Worm (Caenorhabditis elegans) whole organism, young adult: ENCODE measurements around the gene ZC262.4.
A peak's percentile ranks its signal among the peaks of the same experiment; 100 is the strongest.

Source experiments
- B0019.2 ChIP-seq: fragments of 200-800 bp; sonication (Bioruptor generic); conservative IDR thresholded peaks from 2 replicates; pipeline ENCODE4 v1.3.6; 2022; ENCODE audit warnings: missing genetic modification reagents, missing genetic modification characterization, missing compliant biosample characterization
- B0261.1 ChIP-seq: sonication (generic microtip); optimal IDR thresholded peaks from 2 replicates; lab custom pipeline; 2016; ENCODE audit warnings: mild to moderate bottlenecking, missing genetic modification characterization, moderate library complexity, missing compliant biosample characterization
- B0336.3 ChIP-seq: fragments of 200-800 bp; sonication (Bioruptor generic); IDR thresholded peaks from 2 replicates; pipeline ENCODE4 v1.3.6; 2022; ENCODE audit warnings: missing genetic modification characterization, missing compliant biosample characterization
- D2030.7 ChIP-seq: fragments of 200-800 bp; sonication (Bioruptor generic); IDR thresholded peaks from 2 replicates; pipeline ENCODE4 v1.3.6; 2022; ENCODE audit warnings: missing genetic modification reagents, missing genetic modification characterization, missing compliant biosample characterization
- F10E7.11 ChIP-seq: sonication (generic microtip); optimal IDR thresholded peaks from 2 replicates; lab custom pipeline; 2017; ENCODE audit warnings: mild to moderate bottlenecking, missing genetic modification characterization, moderate library complexity, missing compliant biosample characterization
- F22D6.2 ChIP-seq: sonication (generic microtip); optimal IDR thresholded peaks from 2 replicates; lab custom pipeline; 2016; ENCODE audit warnings: mild to moderate bottlenecking, missing genetic modification characterization, missing compliant biosample characterization
- F37B4.10 ChIP-seq: fragments of 200-800 bp; sonication (Bioruptor generic); IDR thresholded peaks from 2 replicates; pipeline ENCODE4 v1.3.6; 2022; ENCODE audit warnings: missing genetic modification characterization, missing compliant biosample characterization
- F55B11.4 ChIP-seq: sonication (generic microtip); optimal IDR thresholded peaks from 2 replicates; lab custom pipeline; 2016; ENCODE audit warnings: missing compliant biosample characterization, missing genetic modification characterization, borderline replicate concordance; ENCODE audit not compliant: insufficient read depth
- F57A8.1 ChIP-seq: fragments of 200-800 bp; sonication (Bioruptor generic); optimal IDR thresholded peaks from 2 replicates; lab custom pipeline; 2018; ENCODE audit warnings: mild to moderate bottlenecking, missing genetic modification characterization, moderate library complexity, missing compliant biosample characterization
- T26A5.8 ChIP-seq: sonication (generic microtip); optimal IDR thresholded peaks from 2 replicates; lab custom pipeline; 2016; ENCODE audit warnings: missing genetic modification characterization, missing compliant biosample characterization
- Y53F4B.3 ChIP-seq: fragments of 200-800 bp; sonication (Bioruptor generic); IDR thresholded peaks from 2 replicates; pipeline ENCODE4 v1.3.6; 2022; ENCODE audit warnings: missing genetic modification reagents, missing genetic modification characterization, missing compliant biosample characterization
- Y53G8AR.9 ChIP-seq: fragments of 200-800 bp; sonication (Bioruptor generic); conservative IDR thresholded peaks from 2 replicates; pipeline ENCODE4 v1.3.6; 2022; ENCODE audit warnings: missing genetic modification reagents, missing genetic modification characterization, missing compliant biosample characterization
- Y67H2A.10 ChIP-seq: fragments of 200-800 bp; sonication (Bioruptor generic); conservative IDR thresholded peaks from 2 replicates; pipeline ENCODE4 v1.3.6; 2022; ENCODE audit warnings: missing genetic modification reagents, missing genetic modification characterization, missing compliant biosample characterization
- akir-1 ChIP-seq: fragments of 200-800 bp; sonication (Bioruptor generic); optimal IDR thresholded peaks from 2 replicates; lab custom pipeline; 2018; ENCODE audit warnings: mild to moderate bottlenecking, missing genetic modification characterization, moderate library complexity, missing compliant biosample characterization
- aptf-2 ChIP-seq: fragments of 200-800 bp; sonication (Bioruptor generic); conservative IDR thresholded peaks from 2 replicates; pipeline ENCODE4 v1.3.6; 2022; ENCODE audit warnings: missing genetic modification reagents, missing genetic modification characterization, missing compliant biosample characterization
- attf-6 ChIP-seq: fragments of 200-800 bp; sonication (Bioruptor generic); IDR thresholded peaks from 2 replicates; pipeline ENCODE4 v1.3.6; 2022; ENCODE audit warnings: missing genetic modification reagents, missing genetic modification characterization, missing compliant biosample characterization
- bed-2 ChIP-seq: fragments of 200-800 bp; sonication (Bioruptor generic); IDR thresholded peaks from 2 replicates; pipeline ENCODE4 v1.3.6; 2022; ENCODE audit warnings: missing genetic modification reagents, missing genetic modification characterization, missing compliant biosample characterization
- cebp-1 ChIP-seq, 2 experiments: fragments of 200-800 bp in 1 of 2; sonication (Bioruptor generic) in 1 of 2; sonication (generic microtip) in 1 of 2; IDR thresholded peaks in 1 of 2; optimal IDR thresholded peaks in 1 of 2; 2 replicates each; pipeline versions ENCODE4 v1.3.6 to Lab custom; 2017 to 2022; ENCODE audit warnings: missing compliant biosample characterization in 2 of 2, missing genetic modification characterization in 2 of 2, mild to moderate bottlenecking in 1 of 2, missing genetic modification reagents in 1 of 2, moderate library complexity in 1 of 2
- ceh-40 ChIP-seq: fragments of 200-800 bp; sonication (Bioruptor generic); IDR thresholded peaks from 2 replicates; pipeline ENCODE4 v1.3.6; 2022; ENCODE audit warnings: missing genetic modification characterization, missing compliant biosample characterization
- die-1 ChIP-seq: sonication (generic microtip); optimal IDR thresholded peaks from 2 replicates; lab custom pipeline; 2016; ENCODE audit warnings: missing genotype, mild to moderate bottlenecking, missing genetic modification characterization, missing compliant biosample characterization
- dpl-1 ChIP-seq: fragments of 150-350 bp; optimal IDR thresholded peaks from 2 replicates; lab custom pipeline; 2014; ENCODE audit warnings: missing biosample characterization, missing genetic modification reagents, missing genetic modification characterization
- egl-44 ChIP-seq: fragments of 200-800 bp; sonication (Bioruptor generic); IDR thresholded peaks from 2 replicates; pipeline ENCODE4 v1.3.6; 2022; ENCODE audit warnings: missing genetic modification reagents, missing genetic modification characterization, missing compliant biosample characterization
- fkh-3 ChIP-seq: sonication (generic microtip); optimal IDR thresholded peaks from 2 replicates; lab custom pipeline; 2016; ENCODE audit warnings: mild to moderate bottlenecking, missing genetic modification characterization, missing compliant biosample characterization
- him-1 ChIP-seq: sonication (generic microtip); optimal IDR thresholded peaks from 2 replicates; lab custom pipeline; 2016; ENCODE audit warnings: missing genotype, missing genetic modification reagents, missing genetic modification characterization, missing compliant biosample characterization
- hlh-12 ChIP-seq: sonication (generic microtip); optimal IDR thresholded peaks from 2 replicates; lab custom pipeline; 2016; ENCODE audit warnings: missing genetic modification characterization, missing compliant biosample characterization
- hlh-26 ChIP-seq: fragments of 200-800 bp; sonication (Bioruptor generic); conservative IDR thresholded peaks from 2 replicates; pipeline ENCODE4 v1.3.6; 2022; ENCODE audit warnings: missing genetic modification reagents, missing genetic modification characterization, missing compliant biosample characterization
- lag-1 ChIP-seq: fragments of 200-800 bp; sonication (Bioruptor generic); IDR thresholded peaks from 2 replicates; pipeline ENCODE4 v1.3.6; 2022; ENCODE audit warnings: missing genetic modification reagents, missing genetic modification characterization, missing compliant biosample characterization
- let-526 ChIP-seq: fragments of 200-800 bp; sonication (Bioruptor generic); IDR thresholded peaks from 2 replicates; pipeline ENCODE4 v1.3.6; 2022; ENCODE audit warnings: missing genetic modification reagents, missing genetic modification characterization, missing compliant biosample characterization
- lin-26 ChIP-seq: fragments of 200-800 bp; sonication (Bioruptor generic); IDR thresholded peaks from 2 replicates; pipeline ENCODE4 v1.3.6; 2022; ENCODE audit warnings: missing genetic modification reagents, missing genetic modification characterization, missing compliant biosample characterization
- lin-35 ChIP-seq, 3 experiments: fragments of 150-350 bp in 2 of 3; sonication (generic microtip) in 1 of 3; optimal IDR thresholded peaks; 2 replicates each; lab custom pipeline; 2014 to 2018; ENCODE audit warnings: missing biosample characterization in 3 of 3, missing genetic modification characterization in 3 of 3, missing genetic modification reagents in 3 of 3
- lin-40 ChIP-seq: sonication (generic microtip); optimal IDR thresholded peaks from 2 replicates; lab custom pipeline; 2016; ENCODE audit warnings: missing genetic modification characterization, mild to moderate bottlenecking, missing compliant biosample characterization, missing genotype, missing genetic modification reagents
- madf-10 ChIP-seq: sonication (generic microtip); optimal IDR thresholded peaks from 2 replicates; lab custom pipeline; 2016; ENCODE audit warnings: mild to moderate bottlenecking, missing genetic modification characterization, missing compliant biosample characterization
- madf-3 ChIP-seq: fragments of 200-800 bp; sonication (Bioruptor generic); IDR thresholded peaks from 2 replicates; pipeline ENCODE4 v1.3.6; 2022; ENCODE audit warnings: missing genetic modification reagents, missing genetic modification characterization, missing compliant biosample characterization
- mcd-1 ChIP-seq: fragments of 200-800 bp; sonication (Bioruptor generic); IDR thresholded peaks from 2 replicates; pipeline ENCODE4 v1.3.6; 2022; ENCODE audit warnings: missing genetic modification reagents, missing genetic modification characterization, missing compliant biosample characterization
- mxl-1 ChIP-seq: sonication (generic microtip); optimal IDR thresholded peaks from 2 replicates; lab custom pipeline; 2016; ENCODE audit warnings: missing genetic modification characterization, missing compliant biosample characterization
- nfya-1 ChIP-seq: sonication (generic microtip); optimal IDR thresholded peaks from 2 replicates; lab custom pipeline; 2017; ENCODE audit warnings: antibody characterized with exemption, missing compliant biosample characterization, missing genetic modification characterization, borderline replicate concordance; ENCODE audit not compliant: insufficient read depth
- nfya-2 ChIP-seq: fragments of 200-800 bp; sonication (Bioruptor generic); IDR thresholded peaks from 2 replicates; pipeline ENCODE4 v1.3.6; 2022; ENCODE audit warnings: missing genetic modification reagents, missing genetic modification characterization, missing compliant biosample characterization
- nhr-80 ChIP-seq: sonication (generic microtip); optimal IDR thresholded peaks from 2 replicates; lab custom pipeline; 2016; ENCODE audit warnings: missing genetic modification characterization, missing compliant biosample characterization
- rpc-1 ChIP-seq, 2 experiments: fragments of 150-350 bp in 1 of 2; sonication (generic microtip) in 1 of 2; optimal IDR thresholded peaks; 2 replicates each; lab custom pipeline; 2014 to 2018; ENCODE audit warnings: missing biosample characterization in 1 of 2, missing genetic modification characterization in 1 of 2, missing genetic modification reagents in 1 of 2, missing genotype in 1 of 2
- sdz-38 ChIP-seq: sonication (generic microtip); optimal IDR thresholded peaks from 2 replicates; lab custom pipeline; 2016; ENCODE audit warnings: missing genotype, missing genetic modification characterization, missing compliant biosample characterization
- sea-2 ChIP-seq: fragments of 200-800 bp; sonication (Bioruptor generic); IDR thresholded peaks from 2 replicates; pipeline ENCODE4 v1.3.6; 2022; ENCODE audit warnings: missing genetic modification characterization, missing compliant biosample characterization
- tbp1 ChIP-seq: fragments of 200-800 bp; sonication (Bioruptor generic); optimal IDR thresholded peaks from 2 replicates; lab custom pipeline; 2018; ENCODE audit warnings: mild to moderate bottlenecking, missing genetic modification characterization, missing compliant biosample characterization
- zfh-2 ChIP-seq: fragments of 200-800 bp; sonication (Bioruptor generic); conservative IDR thresholded peaks from 2 replicates; pipeline ENCODE4 v1.3.6; 2022; ENCODE audit warnings: missing genetic modification reagents, missing genetic modification characterization, missing compliant biosample characterization
- zim-3 ChIP-seq: sonication (generic microtip); optimal IDR thresholded peaks from 2 replicates; lab custom pipeline; 2017; ENCODE audit warnings: mild to moderate bottlenecking, missing genetic modification characterization, moderate library complexity, missing compliant biosample characterization
- ztf-18 ChIP-seq: sonication (generic microtip); optimal IDR thresholded peaks from 2 replicates; lab custom pipeline; 2016; ENCODE audit warnings: missing genotype, mild to moderate bottlenecking, missing genetic modification characterization, missing compliant biosample characterization
- ztf-28 ChIP-seq: fragments of 200-800 bp; sonication (Bioruptor generic); IDR thresholded peaks from 2 replicates; pipeline ENCODE4 v1.3.6; 2022; ENCODE audit warnings: missing genetic modification reagents, missing genetic modification characterization, missing compliant biosample characterization
- ztf-3 ChIP-seq: fragments of 200-800 bp; sonication (Bioruptor generic); optimal IDR thresholded peaks from 2 replicates; lab custom pipeline; 2018; ENCODE audit warnings: mild to moderate bottlenecking, missing genetic modification characterization, missing compliant biosample characterization
- ztf-6 ChIP-seq: fragments of 200-800 bp; sonication (Bioruptor generic); IDR thresholded peaks from 2 replicates; pipeline ENCODE4 v1.3.6; 2022; ENCODE audit warnings: missing genetic modification reagents, missing genetic modification characterization, missing compliant biosample characterization

Gene ZC262.4

ce11 chrIII:8320183-8320582 is 14.1 kb downstream of the ZC262.4 start, which contains the start of gene F10E9.10:
F10E9.10 (minus strand) TSS chrIII:8320283.
- no peak for TF ChIP-seq akir-1 (GFP tag; lab: Kevin White, UChicago)
- TF ChIP-seq ztf-6, result no peak
- TF ChIP-seq bed-2 (GFP tag; lab: Robert Waterston, UW), result no peak
- TF ChIP-seq mcd-1 (GFP tag; lab: Robert Waterston, UW), result no peak
- TF ChIP-seq hlh-12 (tag; lab: Kevin White, UChicago), result no peak
- no peak for TF ChIP-seq aptf-2 (GFP tag; lab: Robert Waterston, UW)
- no peak for TF ChIP-seq hlh-26
- no peak for TF ChIP-seq attf-6 (GFP tag; lab: Robert Waterston, UW)
- TF ChIP-seq D2030.7 (GFP tag; lab: Robert Waterston, UW), result no peak
- TF ChIP-seq nfya-2 (GFP tag; lab: Robert Waterston, UW), result no peak
- no peak for TF ChIP-seq die-1
- no peak for TF ChIP-seq nhr-80 (tag; lab: Kevin White, UChicago)
- TF ChIP-seq F22D6.2, result no peak
- no peak for TF ChIP-seq sdz-38
- TF ChIP-seq fkh-3, result no peak
- no peak for TF ChIP-seq Y53G8AR.9 (GFP tag; lab: Robert Waterston, UW)
- no peak for TF ChIP-seq B0336.3 (GFP tag; lab: Robert Waterston, UW)

- no peak for TF ChIP-seq F10E7.11 (tag; lab: Kevin White, UChicago)
- peak; percentile 39 for TF ChIP-seq ztf-18
- TF ChIP-seq sea-2 (GFP tag; lab: Robert Waterston, UW), result no peak
- no peak for TF ChIP-seq nhr-80 (tag; lab: Kevin White, UChicago)
- peak; percentile 63 for TF ChIP-seq him-1 (tag; lab: Kevin White, UChicago)
- TF ChIP-seq zfh-2 (GFP tag; lab: Robert Waterston, UW), result no peak
- no peak for TF ChIP-seq mxl-1 (tag; lab: Kevin White, UChicago)
- TF ChIP-seq zim-3 (tag; lab: Kevin White, UChicago), result no peak
- no peak for TF ChIP-seq Y53F4B.3 (GFP tag; lab: Robert Waterston, UW)
- TF ChIP-seq lin-35 (GFP tag; optimal IDR thresholded peaks at IDR 0.05; lab: Kevin White, UChicago), result peak; percentile 11 to 68 (median 28)
- 0 out of 2 replicates have a peak, but pooled peaks have one; percentile 25 for TF ChIP-seq cebp-1 (GFP tag; IDR thresholded peaks at IDR 0.05; lab: Robert Waterston, UW)
- no peak for TF ChIP-seq cebp-1 (tag; optimal IDR thresholded peaks at IDR 0.05; lab: Kevin White, UChicago)
- peak; percentile 81 for TF ChIP-seq let-526 (GFP tag; lab: Robert Waterston, UW)
- 0 out of 2 replicates have a peak, but pooled peaks have one; percentile 43 for TF ChIP-seq ceh-40 (GFP tag; lab: Robert Waterston, UW)
- TF ChIP-seq ztf-28 (GFP tag; lab: Robert Waterston, UW), result no peak
- peak; percentile 85; the same call in 1 of the 2 replicates for TF ChIP-seq madf-3
- TF ChIP-seq tbp1, result peak; percentile 57
- TF ChIP-seq bed-2 (GFP tag; lab: Robert Waterston, UW), result peak; percentile 83; the same call in 1 of the 2 replicates
- TF ChIP-seq ztf-3 (GFP tag; lab: Kevin White, UChicago), result no peak
- TF ChIP-seq Y67H2A.10 (GFP tag; lab: Robert Waterston, UW), result no peak; the same call in 1 of the 2 replicates
- no peak for TF ChIP-seq T26A5.8 (tag; lab: Kevin White, UChicago)
- no peak for TF ChIP-seq F55B11.4 (tag; lab: Kevin White, UChicago)
- no peak for TF ChIP-seq F57A8.1 (GFP tag; lab: Kevin White, UChicago)
- no peak for TF ChIP-seq lin-26 (GFP tag; lab: Robert Waterston, UW)
- no peak for TF ChIP-seq nfya-1 (tag; lab: Kevin White, UChicago)
- peak; percentile 88 for TF ChIP-seq dpl-1 (GFP tag; lab: Kevin White, UChicago)
- no peak for TF ChIP-seq rpc-1 (optimal IDR thresholded peaks at IDR 0.05; lab: Kevin White, UChicago)
- TF ChIP-seq rpc-1 (tag; optimal IDR thresholded peaks at IDR 0.05; lab: Kevin White, UChicago), result no peak
- no peak for TF ChIP-seq B0261.1
- peak; percentile 74 for TF ChIP-seq B0019.2 (GFP tag; lab: Robert Waterston, UW)
- TF ChIP-seq lin-40 (tag; lab: Kevin White, UChicago), result peak; percentile 42
- TF ChIP-seq F37B4.10 (GFP tag; lab: Robert Waterston, UW), result no peak
- no peak for TF ChIP-seq lag-1 (GFP tag; lab: Robert Waterston, UW)
- no peak for TF ChIP-seq egl-44
- peak; percentile 66 for TF ChIP-seq madf-10
Observed at ce11 chrIII:8319100-8319499, 15.2 kb downstream of the ZC262.4 start, which contains the start of gene F10E9.11. F10E9.11 (minus strand) TSS chrIII:8319260.
